Worm (Caenorhabditis elegans) whole organism, L4 larva: ENCODE results near the gene best-20.

Experiments used
- fos-1 ChIP-seq: fragments of 150-350 bp; optimal IDR thresholded peaks from 2 replicates; lab custom pipeline; 2014; ENCODE audit warnings: missing biosample characterization, missing genetic modification characterization
- mep-1 ChIP-seq: fragments of 150-350 bp; sonication (generic microtip); optimal IDR thresholded peaks from 3 replicates; lab custom pipeline; 2014; ENCODE audit warnings: missing biosample characterization, missing genetic modification characterization
- unc-62 ChIP-seq, 3 experiments: fragments of 150-350 bp in 1 of 3; sonication (generic microtip); optimal IDR thresholded peaks in 2 of 3; peaks in 1 of 3; 1 replicate in 1 of 3; 2 replicates in 2 of 3; lab custom pipeline; 2014 to 2017; ENCODE audit warnings: missing biosample characterization in 3 of 3, missing genetic modification characterization in 3 of 3, missing genetic modification reagents in 3 of 3, missing genotype in 1 of 3
- zag-1 ChIP-seq: fragments of 150-350 bp; optimal IDR thresholded peaks from 2 replicates; lab custom pipeline; 2014; ENCODE audit warnings: missing biosample characterization, missing genetic modification characterization
- ztf-7 ChIP-seq: fragments of 150-350 bp; optimal IDR thresholded peaks from 2 replicates; lab custom pipeline; 2014; ENCODE audit warnings: missing biosample characterization, missing genetic modification characterization

DNA sequence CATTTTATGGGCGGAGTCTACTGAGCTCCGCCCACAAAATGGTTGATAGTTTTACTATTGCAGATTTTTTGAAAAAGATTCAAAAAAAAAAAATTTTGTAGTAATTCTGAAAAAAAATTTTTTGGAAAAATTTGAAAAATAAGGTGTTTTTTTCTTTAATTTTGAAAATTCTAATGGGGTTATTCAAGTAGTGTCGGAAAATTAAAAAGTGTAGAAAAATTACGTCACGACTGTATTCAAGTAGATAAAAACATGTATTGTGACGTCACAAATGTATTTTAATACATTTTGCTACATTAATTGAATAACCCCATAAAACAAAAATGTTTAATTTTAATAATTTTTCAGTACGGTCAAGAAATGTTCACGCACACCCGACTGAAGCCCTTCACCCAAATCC is 22.7 kb upstream of the best-20 start:
- TF ChIP-seq mep-1 (tag; lab: Kevin White, UChicago): no peak
- no peak for TF ChIP-seq unc-62 (GFP tag; optimal IDR thresholded peaks at IDR 0.05 in 1 of 2; lab: Kevin White, UChicago)
- no peak for TF ChIP-seq unc-62 (tag; optimal IDR thresholded peaks at IDR 0.05; lab: Kevin White, UChicago)
- TF ChIP-seq zag-1 (tag; lab: Kevin White, UChicago): no peak
- no peak for TF ChIP-seq fos-1
- TF ChIP-seq ztf-7 (tag; lab: Kevin White, UChicago): no peak
